Fruit fly (Drosophila melanogaster): ENCODE data around the gene Cht5.

Cht5 gene

DNA sequence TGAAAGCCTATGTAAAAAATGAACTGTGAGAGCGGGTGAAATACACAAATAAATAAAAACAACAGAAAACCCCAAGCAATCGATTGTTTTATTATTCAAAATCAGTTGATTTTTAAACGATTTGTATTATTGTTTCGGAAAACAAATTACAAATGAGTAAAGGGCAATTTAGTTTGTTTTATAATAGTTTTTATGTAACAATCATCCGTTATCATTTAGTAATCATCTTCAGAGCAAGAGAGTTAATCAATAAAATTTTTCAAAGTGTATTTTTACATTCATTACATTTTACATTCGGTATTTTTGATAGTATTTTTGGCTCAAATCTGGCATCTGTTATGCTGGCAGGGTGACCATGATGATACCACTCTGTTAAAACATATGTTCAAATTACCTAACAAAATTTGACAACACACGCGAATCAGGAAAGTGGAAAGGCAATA, 11.9 kb downstream of the Cht5 start, which contains the start of the genes CG42375 and CG9288 (continued):
- no peak for TF ChIP-seq Sox102F (GFP tag; optimal IDR thresholded peaks at IDR 0.05)
- peak; percentile 30 for TF ChIP-seq CG4318 (GFP tag; optimal IDR thresholded peaks at IDR 0.05)
- TF ChIP-seq CG3032 (tag; optimal IDR thresholded peaks at IDR 0.05), result peak; percentile 53
- TF ChIP-seq CG6792 (GFP tag; optimal IDR thresholded peaks at IDR 0.05), result peak; percentile 42
- no peak for TF ChIP-seq CG3919 (GFP tag; optimal IDR thresholded peaks at IDR 0.05)
- TF ChIP-seq CG11902 (GFP tag; optimal IDR thresholded peaks at IDR 0.05), result peak; percentile 9
- peak; percentile 0 for TF ChIP-seq Sox14 (GFP tag; optimal IDR thresholded peaks at IDR 0.05)
- no peak for TF ChIP-seq salr (GFP tag; optimal IDR thresholded peaks at IDR 0.05)
- peak; percentile 74 for TF ChIP-seq CG11762 (GFP tag; optimal IDR thresholded peaks at IDR 0.05; ENCODE audit: insufficient read depth)
- no peak for TF ChIP-seq Blimp-1 (GFP tag; optimal IDR thresholded peaks at IDR 0.05)
- peak; percentile 83 for TF ChIP-seq eg (GFP tag; IDR thresholded peaks at IDR 0.05)
- TF ChIP-seq lz (GFP tag; optimal IDR thresholded peaks at IDR 0.05), result peak; percentile 61
- no peak for TF ChIP-seq dsx (GFP tag; optimal IDR thresholded peaks at IDR 0.05; ENCODE audit: poor library complexity, severe bottlenecking)
- TF ChIP-seq vri (GFP tag; optimal IDR thresholded peaks at IDR 0.05), result peak; percentile 78
- TF ChIP-seq Lpt (GFP tag; optimal IDR thresholded peaks at IDR 0.05), result peak; percentile 62
- TF ChIP-seq CG10669 (GFP tag; optimal IDR thresholded peaks at IDR 0.05), result peak; percentile 66
- TF ChIP-seq Ets21C (GFP tag; optimal IDR thresholded peaks at IDR 0.05), result peak; percentile 14

DNA sequence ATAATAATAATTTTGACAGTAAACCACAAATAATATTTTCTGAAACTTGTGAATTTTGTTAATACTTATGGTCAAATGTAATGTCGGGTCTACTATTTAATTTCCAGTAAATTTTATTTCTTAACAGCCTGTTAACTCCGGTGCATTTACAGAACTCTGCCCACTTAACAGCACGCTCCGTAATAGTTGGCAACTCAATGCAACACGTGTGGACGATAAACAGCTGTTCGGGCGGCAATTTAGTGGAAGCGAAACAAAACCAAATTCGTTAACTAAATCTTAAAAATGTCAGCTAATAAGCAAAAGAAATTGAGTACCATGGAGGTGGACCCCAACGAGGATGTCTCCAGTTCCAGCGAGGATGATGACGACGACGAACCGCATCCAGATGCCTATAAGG, 13.4 kb downstream of the Cht5 start, which contains the start of gene CG9286:
Gene CG9286, plus strand, starts transcription at position 196 of the 400 bp plus-strand sequence.
- TF ChIP-seq esn (GFP tag; optimal IDR thresholded peaks at IDR 0.05) (no peak), eg (GFP tag; IDR thresholded peaks at IDR 0.05) (no peak), svp (GFP tag) (no peak), Ets96B (tag; optimal IDR thresholded peaks at IDR 0.05) (no peak)

DNA sequence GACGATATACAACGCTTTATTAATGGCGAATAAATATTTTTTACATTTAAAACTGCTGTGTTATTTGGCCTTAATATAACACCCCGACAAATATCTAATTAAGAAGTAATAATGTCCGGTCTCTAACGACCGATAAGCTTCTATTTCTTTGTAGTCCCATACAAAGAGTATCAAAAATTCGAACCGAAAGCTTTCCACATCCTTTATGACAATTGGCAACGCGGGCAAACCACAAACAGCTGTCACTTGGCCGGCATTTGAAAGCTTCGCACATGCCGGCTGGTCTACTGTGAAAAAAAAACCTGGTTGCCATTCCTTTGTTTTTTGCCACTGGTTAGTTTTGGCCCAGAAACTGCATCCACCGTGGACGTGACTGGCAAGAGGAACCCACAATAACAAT, 14.7 kb downstream of the Cht5 start, which contains the start of gene Dip-B:
Gene Dip-B, plus strand, starts transcription at position 254 of the 400 bp plus-strand sequence.
- peak; percentile 21 for TF ChIP-seq CG9139 (GFP tag; optimal IDR thresholded peaks at IDR 0.05)
- no peak for TF ChIP-seq Eip93F (GFP tag; optimal IDR thresholded peaks at IDR 0.05)
- peak; percentile 16; the same call in 1 of the 3 replicates for TF ChIP-seq eg (GFP tag; IDR thresholded peaks at IDR 0.05)

DNA sequence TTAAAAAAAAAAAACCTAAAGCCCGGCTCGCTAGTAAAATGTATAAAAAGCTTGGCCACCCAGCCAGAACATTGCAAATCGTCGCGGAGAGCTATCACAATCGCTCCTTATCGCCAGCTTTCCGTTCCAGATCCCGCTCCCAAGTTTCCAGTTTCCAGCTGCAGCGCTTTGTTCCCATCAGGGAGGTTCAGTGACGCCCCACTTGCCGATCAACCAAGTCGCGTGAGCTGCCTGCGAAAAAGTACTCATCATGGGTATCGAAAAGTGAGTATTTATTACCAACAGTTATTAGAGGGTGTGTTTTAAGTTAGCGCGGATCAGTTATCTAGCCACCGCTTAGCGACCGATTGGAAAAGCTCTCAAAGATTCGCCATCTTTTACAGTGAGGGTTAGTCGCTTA, 15.2 kb downstream of the Cht5 start:
- TF ChIP-seq Eip78C (GFP tag) (peak; percentile 40), CG7368 (GFP tag; optimal IDR thresholded peaks at IDR 0.05) (no peak), Ets96B (tag; optimal IDR thresholded peaks at IDR 0.05) (no peak), CG3919 (GFP tag; optimal IDR thresholded peaks at IDR 0.05) (peak; percentile 3), Sox102F (GFP tag; optimal IDR thresholded peaks at IDR 0.05) (peak; percentile 12), Sox14 (GFP tag; optimal IDR thresholded peaks at IDR 0.05) (peak; percentile 65)

DNA sequence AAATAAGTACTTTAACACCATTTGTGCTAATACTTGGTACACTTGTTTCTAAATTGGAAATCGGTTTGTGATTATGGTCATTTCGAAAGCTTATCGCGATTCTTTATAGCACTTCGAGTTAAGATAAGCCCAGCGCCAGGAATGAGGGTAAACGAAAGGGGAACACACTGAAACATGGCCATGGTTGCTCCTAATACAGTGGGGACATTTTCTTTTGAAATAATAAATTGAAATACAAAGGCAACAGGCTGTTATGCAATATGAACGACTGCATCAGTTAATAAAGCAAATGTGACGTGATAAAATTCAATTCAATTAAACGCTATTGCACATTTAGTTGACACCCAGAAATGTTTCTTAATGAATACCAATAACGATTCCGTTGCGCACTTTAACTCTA, 16.0 kb downstream of the Cht5 start:
- peak; percentile 27 for TF ChIP-seq svp (GFP tag)
- peak; percentile 83 for TF ChIP-seq vri (GFP tag; optimal IDR thresholded peaks at IDR 0.05)
- TF ChIP-seq CG8632 (GFP tag; optimal IDR thresholded peaks at IDR 0.05), result no peak

DNA sequence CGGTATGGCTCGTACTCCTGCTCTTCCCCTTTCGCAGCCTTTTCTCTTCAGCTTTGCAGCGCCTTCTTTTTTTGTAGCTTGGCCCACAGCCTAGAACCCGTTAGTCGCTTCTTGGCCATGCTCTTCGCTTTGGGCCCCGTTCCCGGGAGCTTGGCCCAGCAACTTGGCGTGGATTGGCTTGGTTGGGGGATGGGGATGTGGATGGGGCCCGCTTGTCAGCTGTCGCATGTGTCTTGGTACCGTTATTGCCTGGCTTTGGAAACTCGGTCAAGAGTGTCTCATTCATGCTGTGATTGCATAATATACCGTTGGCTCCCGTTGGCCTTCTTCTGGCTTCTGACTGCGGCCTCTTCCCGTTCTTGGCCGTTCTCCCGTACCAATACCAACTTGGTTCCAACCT, 18.5 kb downstream of the Cht5 start:
- TF ChIP-seq Eip78C (GFP tag), result peak; percentile 29
- peak; percentile 58; the same call in 1 of the 3 replicates for TF ChIP-seq CG6163 (GFP tag; IDR thresholded peaks at IDR 0.05)
- TF ChIP-seq Eip75B (GFP tag; optimal IDR thresholded peaks at IDR 0.05), result peak; percentile 54
- no peak for TF ChIP-seq CG15336 (GFP tag; IDR thresholded peaks at IDR 0.05)
- TF ChIP-seq Blimp-1 (GFP tag; optimal IDR thresholded peaks at IDR 0.05), result peak; percentile 1
- TF ChIP-seq CG6854 (GFP tag; optimal IDR thresholded peaks at IDR 0.05), result peak; percentile 87
- no peak for TF ChIP-seq OdsH (GFP tag; optimal IDR thresholded peaks at IDR 0.05)
- TF ChIP-seq svp (GFP tag), result no peak
- TF ChIP-seq Sox14 (GFP tag; optimal IDR thresholded peaks at IDR 0.05), result no peak

Data from whole organism, prepupa.